Worm (Caenorhabditis elegans): ENCODE data around the gene K08D9.10.

ce11 chrV:3194952-3195450 is 35.7 kb upstream of the K08D9.10 start, which contains the start of gene Y73C8B.2:
- TF ChIP-seq elt-2 (tag; optimal IDR thresholded peaks at IDR 0.05) = peak; percentile 33
- no peak for TF ChIP-seq snpc-4 (tag; optimal IDR thresholded peaks at IDR 0.05)
- TF ChIP-seq egl-27 (tag; optimal IDR thresholded peaks at IDR 0.05) = no peak
- no peak for TF ChIP-seq elt-3 (tag; optimal IDR thresholded peaks at IDR 0.05)
- TF ChIP-seq mdl-1 (tag; optimal IDR thresholded peaks at IDR 0.05) = no peak
- TF ChIP-seq nhr-237 (tag; optimal IDR thresholded peaks at IDR 0.05) = no peak
- peak; percentile 78 for TF ChIP-seq pha-4 (tag; optimal IDR thresholded peaks at IDR 0.05)
- TF ChIP-seq nhr-25 (tag; optimal IDR thresholded peaks at IDR 0.05) = peak; percentile 50

Data from whole organism, L3 larva.